Worm (Caenorhabditis elegans) whole organism, L2 larva: Measurements from ENCODE around the gene his-74.

ENCODE experiments used
- alr-1 ChIP-seq: fragments of 150-350 bp; optimal IDR thresholded peaks from 2 replicates; lab custom pipeline; 2014; ENCODE audit warnings: missing biosample characterization, missing genetic modification characterization
- ama-1 ChIP-seq: fragments of 150-350 bp; optimal IDR thresholded peaks from 2 replicates; lab custom pipeline; 2018; ENCODE audit warnings: inconsistent platforms
- crh-2 ChIP-seq: sonication (generic microtip); optimal IDR thresholded peaks from 2 replicates; lab custom pipeline; 2017; ENCODE audit warnings: missing biosample characterization, missing genetic modification characterization
- fos-1 ChIP-seq: fragments of 150-350 bp; optimal IDR thresholded peaks from 2 replicates; lab custom pipeline; 2014; ENCODE audit warnings: missing biosample characterization, missing genetic modification characterization
- sem-4 ChIP-seq: fragments of 150-350 bp; optimal IDR thresholded peaks from 2 replicates; lab custom pipeline; 2014; ENCODE audit warnings: missing biosample characterization, missing genetic modification reagents, missing genetic modification characterization

DNA sequence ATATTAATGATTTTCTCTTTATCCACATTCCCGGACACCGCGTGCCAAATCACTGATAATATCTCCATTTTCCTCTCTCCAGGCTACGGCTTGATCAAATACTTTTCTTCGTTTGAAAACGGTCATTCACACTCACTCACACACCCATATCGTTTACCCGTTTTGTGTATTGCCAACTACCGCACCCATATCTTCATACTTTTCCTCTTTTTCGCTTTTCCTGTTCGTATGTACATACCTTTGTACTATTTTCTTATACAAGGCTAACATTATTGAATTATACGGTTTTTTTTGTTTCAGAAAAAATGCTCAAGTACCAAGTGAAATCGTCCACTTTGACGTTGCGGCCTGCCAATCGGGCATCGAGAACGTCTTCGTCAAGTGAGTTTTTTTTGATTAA, 7.8 kb upstream of the his-74 start, which contains the start of gene W05B10.4:
- no peak for TF ChIP-seq sem-4 (tag; lab: Kevin White, UChicago)
- no peak for TF ChIP-seq alr-1 (tag; lab: Kevin White, UChicago)
- TF ChIP-seq fos-1 (tag; lab: Kevin White, UChicago) = no peak
- no peak for TF ChIP-seq crh-2 (tag; lab: Kevin White, UChicago)
- no peak for TF ChIP-seq ama-1 (lab: Kevin White, UChicago)
